Fruit fly (Drosophila melanogaster) whole organism, embryonic: ENCODE results near the gene Rpt5.
A peak's percentile ranks its signal among the peaks of the same experiment; 100 is the strongest.

Experiments
- Bdp1 ChIP-seq: fragments of 200-800 bp; sonication (Bioruptor generic); optimal IDR thresholded peaks from 3 replicates; lab custom pipeline; 2016; ENCODE audit warnings: missing biosample characterization, missing genetic modification characterization
- C15 ChIP-seq: fragments of 200-800 bp; sonication (Bioruptor generic); IDR thresholded peaks from 3 replicates; pipeline ENCODE4 v1.3.6; 2022; ENCODE audit warnings: missing biosample characterization, missing genetic modification characterization
- CG10565 ChIP-seq: fragments of 200-800 bp; sonication (Bioruptor generic); optimal IDR thresholded peaks from 3 replicates; lab custom pipeline; 2016; ENCODE audit warnings: missing biosample characterization, mild to moderate bottlenecking, missing genetic modification characterization
- CG10959 ChIP-seq: fragments of 200-800 bp; sonication (Bioruptor generic); IDR thresholded peaks from 2 replicates; pipeline ENCODE4 v1.3.6; 2022; ENCODE audit warnings: missing biosample characterization, missing genetic modification characterization
- CG11560 ChIP-seq: fragments of 200-800 bp; sonication (Bioruptor generic); IDR thresholded peaks from 3 replicates; pipeline ENCODE4 v1.3.6; 2022; ENCODE audit warnings: missing biosample characterization, missing genetic modification characterization
- CG11696 ChIP-seq: fragments of 200-800 bp; sonication (Bioruptor generic); IDR thresholded peaks from 2 replicates; pipeline ENCODE4 v1.3.6; 2022; ENCODE audit warnings: missing biosample characterization, missing genetic modification characterization
- CG15479 ChIP-seq: fragments of 200-800 bp; sonication (Bioruptor generic); optimal IDR thresholded peaks from 3 replicates; lab custom pipeline; 2019; ENCODE audit warnings: missing biosample characterization, mild to moderate bottlenecking, missing genetic modification characterization, moderate library complexity
- CG1647 ChIP-seq: fragments of 200-800 bp; sonication (Bioruptor generic); optimal IDR thresholded peaks from 3 replicates; lab custom pipeline; 2016; ENCODE audit warnings: missing biosample characterization, missing genetic modification characterization
- CG16813 ChIP-seq: fragments of 200-800 bp; sonication (Bioruptor generic); IDR thresholded peaks from 3 replicates; pipeline ENCODE4 v1.3.6; 2022; ENCODE audit warnings: missing biosample characterization, missing genetic modification characterization; ENCODE audit not compliant: partially characterized antibody
- CG2199 ChIP-seq: fragments of 200-800 bp; sonication (Bioruptor generic); IDR thresholded peaks from 3 replicates; pipeline ENCODE4 v1.3.6; 2022; ENCODE audit warnings: missing biosample characterization, missing genetic modification characterization
- CG2712 ChIP-seq: fragments of 200-800 bp; optimal IDR thresholded peaks from 3 replicates; lab custom pipeline; 2019; ENCODE audit warnings: missing biosample characterization, mild to moderate bottlenecking, missing genetic modification characterization, moderate library complexity
- CG32772 ChIP-seq: fragments of 200-800 bp; sonication (Bioruptor generic); IDR thresholded peaks from 2 replicates; pipeline ENCODE4 v1.3.6; 2022; ENCODE audit warnings: missing biosample characterization, missing genetic modification characterization
- CG3995 ChIP-seq: fragments of 200-800 bp; sonication (Bioruptor generic); optimal IDR thresholded peaks from 3 replicates; lab custom pipeline; 2016; ENCODE audit warnings: missing biosample characterization, missing genetic modification characterization
- CG4854 ChIP-seq: fragments of 200-800 bp; sonication (Bioruptor generic); optimal IDR thresholded peaks from 2 replicates; lab custom pipeline; 2016; ENCODE audit warnings: missing biosample characterization, missing genetic modification characterization, inconsistent platforms
- CG6175 ChIP-seq: fragments of 200-800 bp; sonication (Bioruptor generic); IDR thresholded peaks from 3 replicates; pipeline ENCODE4 v1.3.6; 2022; ENCODE audit warnings: missing biosample characterization, missing genetic modification characterization
- CG7745 ChIP-seq: fragments of 200-800 bp; sonication (Bioruptor generic); optimal IDR thresholded peaks from 2 replicates; lab custom pipeline; 2018; ENCODE audit warnings: missing biosample characterization, mild to moderate bottlenecking, missing genetic modification characterization, moderate library complexity
- CG8089 ChIP-seq: fragments of 200-800 bp; sonication (Bioruptor generic); optimal IDR thresholded peaks from 3 replicates; lab custom pipeline; 2016; ENCODE audit warnings: missing biosample characterization, missing genetic modification characterization
- CG8388 ChIP-seq: fragments of 200-800 bp; sonication (Bioruptor generic); optimal IDR thresholded peaks from 2 replicates; lab custom pipeline; 2019; ENCODE audit warnings: missing biosample characterization, mild to moderate bottlenecking, missing genetic modification characterization, moderate library complexity
- CG9797 ChIP-seq: fragments of 200-800 bp; sonication (Bioruptor generic); optimal IDR thresholded peaks from 3 replicates; lab custom pipeline; 2018; ENCODE audit warnings: missing biosample characterization, mild to moderate bottlenecking, missing genetic modification characterization
- CG9932 ChIP-seq: fragments of 200-800 bp; sonication (Bioruptor generic); IDR thresholded peaks from 2 replicates; pipeline ENCODE4 v1.3.6; 2022; ENCODE audit warnings: missing biosample characterization, missing genetic modification characterization
- Dbx ChIP-seq: fragments of 200-800 bp; sonication (Bioruptor generic); IDR thresholded peaks from 3 replicates; pipeline ENCODE4 v1.3.6; 2022; ENCODE audit warnings: missing biosample characterization, missing genetic modification characterization
- Dfd ChIP-seq, 2 experiments: fragments of >200 bp; optimal IDR thresholded peaks; 2 replicates each; lab custom pipeline; 2017; ENCODE audit warnings: missing biosample characterization in 2 of 2, missing genetic modification characterization in 2 of 2
- Eip74EF ChIP-seq, 2 experiments: fragments of 200-800 bp in 1 of 2; fragments of >200 bp in 1 of 2; sonication (Bioruptor generic) in 1 of 2; optimal IDR thresholded peaks; 2 replicates each; lab custom pipeline; 2017 to 2019; ENCODE audit warnings: missing biosample characterization in 2 of 2, missing genetic modification characterization in 2 of 2, mild to moderate bottlenecking in 1 of 2, moderate library complexity in 1 of 2
- Fer1 ChIP-seq: fragments of 200-800 bp; sonication (Bioruptor generic); optimal IDR thresholded peaks from 2 replicates; lab custom pipeline; 2017; ENCODE audit warnings: missing biosample characterization, mild to moderate bottlenecking, missing genetic modification characterization
- Gsc ChIP-seq: fragments of 200-800 bp; sonication (Bioruptor generic); IDR thresholded peaks from 2 replicates; pipeline ENCODE4 v1.3.6; 2022; ENCODE audit warnings: missing biosample characterization, missing genetic modification characterization
- NK7.1 ChIP-seq: fragments of 200-800 bp; sonication (Bioruptor generic); optimal IDR thresholded peaks from 3 replicates; lab custom pipeline; 2016; ENCODE audit warnings: missing biosample characterization, missing genetic modification characterization
- Rfx ChIP-seq: fragments of 200-800 bp; sonication (Bioruptor generic); IDR thresholded peaks from 2 replicates; pipeline ENCODE4 v1.3.6; 2022; ENCODE audit warnings: missing biosample characterization, missing genetic modification characterization
- Ssrp ChIP-seq: fragments of 200-800 bp; sonication (Bioruptor generic); optimal IDR thresholded peaks from 2 replicates; lab custom pipeline; 2018; ENCODE audit warnings: missing biosample characterization, mild to moderate bottlenecking, missing genetic modification characterization, moderate library complexity
- Taf1 ChIP-seq: fragments of 200-800 bp; sonication (Bioruptor generic); IDR thresholded peaks from 2 replicates; pipeline ENCODE4 v1.3.6; 2022; ENCODE audit warnings: missing biosample characterization, missing genetic modification characterization
- ato ChIP-seq: fragments of 200-800 bp; sonication (Bioruptor generic); IDR thresholded peaks from 2 replicates; pipeline ENCODE4 v1.3.6; 2022; ENCODE audit warnings: missing biosample characterization, missing genetic modification characterization; ENCODE audit not compliant: partially characterized antibody
- az2 ChIP-seq: fragments of 200-800 bp; sonication (Bioruptor generic); optimal IDR thresholded peaks from 3 replicates; lab custom pipeline; 2016; ENCODE audit warnings: missing biosample characterization, missing genetic modification characterization
- bsh ChIP-seq, 2 experiments: fragments of 200-800 bp; sonication (Bioruptor generic); optimal IDR thresholded peaks; 2 replicates each; lab custom pipeline; 2017 to 2018; ENCODE audit warnings: mild to moderate bottlenecking in 2 of 2, missing biosample characterization in 2 of 2, missing genetic modification characterization in 2 of 2, moderate library complexity in 1 of 2
- gro ChIP-seq: fragments of 200-800 bp; sonication (Bioruptor generic); optimal IDR thresholded peaks from 2 replicates; lab custom pipeline; 2016; ENCODE audit warnings: missing biosample characterization, missing genetic modification characterization
- ham ChIP-seq: fragments of 200-800 bp; sonication (Bioruptor generic); IDR thresholded peaks from 2 replicates; pipeline ENCODE4 v1.3.6; 2022; ENCODE audit warnings: missing biosample characterization, missing genetic modification characterization
- hkb ChIP-seq, 2 experiments: fragments of 200-800 bp in 1 of 2; fragments of >200 bp in 1 of 2; sonication (Bioruptor generic) in 1 of 2; IDR thresholded peaks in 1 of 2; optimal IDR thresholded peaks in 1 of 2; 2 replicates each; pipeline versions ENCODE4 v1.3.6 to Lab custom; 2017 to 2022; ENCODE audit warnings: missing biosample characterization in 1 of 2, missing genetic modification characterization in 1 of 2
- ind ChIP-seq: fragments of 200-800 bp; sonication (Bioruptor generic); optimal IDR thresholded peaks from 3 replicates; lab custom pipeline; 2016; ENCODE audit warnings: missing biosample characterization, missing genetic modification characterization
- insv ChIP-seq, 2 experiments: fragments of 200-800 bp; sonication (Bioruptor generic); optimal IDR thresholded peaks; 3 replicates each; lab custom pipeline; 2016 to 2018; ENCODE audit warnings: missing biosample characterization in 2 of 2, missing genetic modification characterization in 2 of 2
- kay ChIP-seq: fragments of 200-800 bp; sonication (Bioruptor generic); optimal IDR thresholded peaks from 2 replicates; lab custom pipeline; 2016; ENCODE audit warnings: missing biosample characterization, missing genetic modification characterization
- lov ChIP-seq, 2 experiments: fragments of 200-800 bp in 1 of 2; fragments of >200 bp in 1 of 2; sonication (Bioruptor generic) in 1 of 2; IDR thresholded peaks in 1 of 2; optimal IDR thresholded peaks in 1 of 2; 2 replicates in 1 of 2; 3 replicates in 1 of 2; pipeline versions ENCODE4 v1.3.6 to Lab custom; 2017 to 2022; ENCODE audit warnings: missing biosample characterization in 1 of 2, missing genetic modification characterization in 1 of 2
- mam ChIP-seq: fragments of 200-800 bp; sonication (Bioruptor generic); optimal IDR thresholded peaks from 3 replicates; lab custom pipeline; 2016; ENCODE audit warnings: missing biosample characterization, missing genetic modification characterization
- pum ChIP-seq: fragments of 200-800 bp; sonication (Bioruptor generic); optimal IDR thresholded peaks from 2 replicates; lab custom pipeline; 2016; ENCODE audit warnings: missing biosample characterization, missing genetic modification characterization
- repo ChIP-seq: fragments of 200-800 bp; sonication (Bioruptor generic); optimal IDR thresholded peaks from 2 replicates; lab custom pipeline; 2016; ENCODE audit warnings: missing biosample characterization, missing genetic modification characterization
- rib ChIP-seq: fragments of 200-800 bp; sonication (Bioruptor generic); IDR thresholded peaks from 2 replicates; pipeline ENCODE4 v1.3.6; 2022; ENCODE audit warnings: missing biosample characterization, missing genetic modification characterization
- schlank ChIP-seq: fragments of 200-800 bp; sonication (Bioruptor generic); optimal IDR thresholded peaks from 2 replicates; lab custom pipeline; 2018; ENCODE audit warnings: missing biosample characterization, mild to moderate bottlenecking, missing genetic modification characterization
- sd ChIP-seq: fragments of 200-800 bp; sonication (Bioruptor generic); optimal IDR thresholded peaks from 3 replicates; lab custom pipeline; 2018; ENCODE audit warnings: missing biosample characterization, mild to moderate bottlenecking, missing genetic modification characterization, moderate library complexity
- slou ChIP-seq: fragments of 200-800 bp; sonication (Bioruptor generic); optimal IDR thresholded peaks from 3 replicates; lab custom pipeline; 2016; ENCODE audit warnings: missing biosample characterization, missing genetic modification characterization
- sob ChIP-seq: fragments of 200-800 bp; sonication (Bioruptor generic); IDR thresholded peaks from 2 replicates; pipeline ENCODE4 v1.3.6; 2022; ENCODE audit warnings: missing biosample characterization, missing genetic modification characterization
- tll ChIP-seq, 2 experiments: fragments of 200-800 bp in 1 of 2; fragments of >200 bp in 1 of 2; sonication (Bioruptor generic) in 1 of 2; optimal IDR thresholded peaks; 2 replicates each; lab custom pipeline; 2017 to 2019; ENCODE audit warnings: missing biosample characterization in 2 of 2, missing genetic modification characterization in 2 of 2, mild to moderate bottlenecking in 1 of 2, moderate library complexity in 1 of 2
- tx ChIP-seq: fragments of 200-800 bp; sonication (Bioruptor generic); optimal IDR thresholded peaks from 2 replicates; lab custom pipeline; 2016; ENCODE audit warnings: missing biosample characterization, missing genetic modification characterization
- wdn ChIP-seq: fragments of 200-800 bp; sonication (Bioruptor generic); IDR thresholded peaks from 2 replicates; pipeline ENCODE4 v1.3.6; 2022; ENCODE audit warnings: missing biosample characterization, missing genetic modification characterization

Gene Rpt5

DNA sequence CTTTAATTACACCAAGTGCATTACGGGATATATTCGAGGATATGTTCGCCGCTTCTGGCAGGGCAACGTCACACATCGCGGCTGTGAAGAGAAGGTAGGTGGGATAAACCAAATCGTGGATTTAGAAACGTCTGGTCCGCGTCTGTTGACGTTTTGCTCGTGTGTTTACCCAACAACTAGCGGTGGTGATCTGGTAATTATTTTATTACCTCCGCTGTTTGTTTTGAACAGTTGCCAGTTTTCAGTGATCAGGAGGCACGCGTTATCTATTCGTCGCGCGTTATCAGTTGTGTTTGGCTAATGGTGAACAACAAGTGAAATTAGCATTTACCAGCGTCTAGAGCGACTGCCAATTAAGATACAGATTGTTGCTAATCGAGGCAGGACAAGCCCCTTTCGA, 23.6 kb upstream of the Rpt5 start (continued):
- TF ChIP-seq CG10565 (GFP tag; lab: Kevin White, UChicago) (no peak), az2 (GFP tag; lab: Kevin White, UChicago) (no peak), CG10959 (no peak), Fer1 (GFP tag; lab: Kevin White, UChicago) (peak; percentile 82), CG11560 (no peak), Dbx (GFP tag; lab: Robert Waterston, UW) (0 out of 3 replicates have a peak, but pooled peaks have one; percentile 17), NK7.1 (GFP tag; lab: Kevin White, UChicago) (no peak), tll (GFP tag; optimal IDR thresholded peaks at IDR 0.05; lab: Kevin White, UChicago) (peak in 1 of 2 experiments; percentile 74), CG2712 (tag; lab: Kevin White, UChicago) (no peak), CG15479 (GFP tag; lab: Kevin White, UChicago) (no peak), Dfd (GFP tag; optimal IDR thresholded peaks at IDR 0.05; lab: Kevin White, UChicago) (no peak), bsh (GFP tag; optimal IDR thresholded peaks at IDR 0.05; lab: Kevin White, UChicago) (peak in 1 of 2 experiments; percentile 24), lov (optimal IDR thresholded peaks at IDR 0.05; lab: Kevin White, UChicago) (no peak), lov (GFP tag; IDR thresholded peaks at IDR 0.05; lab: Robert Waterston, UW) (no peak), CG6175 (GFP tag; lab: Robert Waterston, UW) (no peak), CG4854 (peak; percentile 19), hkb (optimal IDR thresholded peaks at IDR 0.05; lab: Kevin White, UChicago) (no peak), hkb (GFP tag; IDR thresholded peaks at IDR 0.05; lab: Robert Waterston, UW) (peak; percentile 54; the same call in 1 of the 2 replicates), ham (GFP tag; lab: Robert Waterston, UW) (no peak), CG9932 (GFP tag; lab: Robert Waterston, UW) (no peak), CG8388 (GFP tag; lab: Kevin White, UChicago) (no peak), ato (no peak), CG9797 (GFP tag; lab: Kevin White, UChicago) (no peak), slou (GFP tag; lab: Kevin White, UChicago) (no peak), Taf1 (GFP tag; lab: Robert Waterston, UW) (no peak), wdn (0 out of 2 replicates have a peak, but pooled peaks have one; percentile 8), mam (peak; percentile 7), CG16813 (no peak), Eip74EF (GFP tag; optimal IDR thresholded peaks at IDR 0.05; lab: Kevin White, UChicago) (no peak), gro (peak; percentile 47), insv (GFP tag; optimal IDR thresholded peaks at IDR 0.05; lab: Kevin White, UChicago) (peak in 1 of 2 experiments; percentile 27), sd (tag; lab: Kevin White, UChicago) (no peak), sob (peak; percentile 61; the same call in 1 of the 2 replicates), ind (GFP tag; lab: Kevin White, UChicago) (no peak), pum (GFP tag; lab: Kevin White, UChicago) (no peak), CG32772 (GFP tag; lab: Robert Waterston, UW) (no peak), CG8089 (GFP tag; lab: Kevin White, UChicago) (no peak), tx (GFP tag; lab: Kevin White, UChicago) (no peak), Bdp1 (GFP tag; lab: Kevin White, UChicago) (peak; percentile 16), Ssrp (no peak), CG3995 (GFP tag; lab: Kevin White, UChicago) (peak; percentile 16), repo (GFP tag; lab: Kevin White, UChicago) (no peak), CG7745 (tag; lab: Kevin White, UChicago) (no peak), CG1647 (GFP tag; lab: Kevin White, UChicago) (no peak), rib (GFP tag; lab: Robert Waterston, UW) (peak; percentile 68; the same call in 1 of the 2 replicates), schlank (tag; lab: Kevin White, UChicago) (peak; percentile 75), Gsc (no peak), Rfx (GFP tag; lab: Robert Waterston, UW) (peak; percentile 48; the same call in 1 of the 2 replicates), CG11696 (GFP tag; lab: Robert Waterston, UW) (no peak), kay (GFP tag; lab: Kevin White, UChicago) (no peak), CG2199 (GFP tag; lab: Robert Waterston, UW) (no peak), C15 (GFP tag; lab: Robert Waterston, UW) (no peak)
